Fruit fly (Drosophila melanogaster) whole organism, wandering third instar larva: ENCODE results near the gene Mettl14.

ENCODE experiments used
- Abd-B ChIP-seq: fragments of >200 bp; optimal IDR thresholded peaks from 2 replicates; lab custom pipeline; 2017; ENCODE audit warnings: missing biosample characterization, missing genetic modification characterization
- CG9705 ChIP-seq: fragments of 200-800 bp; sonication (Bioruptor generic); optimal IDR thresholded peaks from 2 replicates; lab custom pipeline; 2018; ENCODE audit warnings: missing biosample characterization, mild to moderate bottlenecking, missing genetic modification characterization
- Dfd ChIP-seq: fragments of >200 bp; optimal IDR thresholded peaks from 2 replicates; lab custom pipeline; 2017; ENCODE audit warnings: missing biosample characterization, missing genetic modification characterization
- Dif ChIP-seq: fragments of 200-275, 200-300 bp; sonication (Bioruptor generic); optimal IDR thresholded peaks from 2 replicates; lab custom pipeline; 2018; ENCODE audit warnings: missing biosample characterization, missing genetic modification characterization; ENCODE audit not compliant: partially characterized antibody
- GATAd ChIP-seq: sonication (Bioruptor generic); optimal IDR thresholded peaks from 2 replicates; lab custom pipeline; 2016; ENCODE audit warnings: missing biosample characterization, missing genetic modification characterization
- HLH106 ChIP-seq: fragments of 200-800 bp; optimal IDR thresholded peaks from 3 replicates; lab custom pipeline; 2019; ENCODE audit warnings: missing biosample characterization, mild to moderate bottlenecking, missing genetic modification characterization, moderate library complexity
- Hr78 ChIP-seq: fragments of >200 bp; optimal IDR thresholded peaks from 2 replicates; lab custom pipeline; 2017; ENCODE audit warnings: missing biosample characterization, missing genetic modification characterization
- Jra ChIP-seq: sonication (Bioruptor generic); optimal IDR thresholded peaks from 2 replicates; lab custom pipeline; 2016; ENCODE audit warnings: missing biosample characterization, missing genetic modification characterization
- Mio ChIP-seq: sonication (Bioruptor generic); optimal IDR thresholded peaks from 2 replicates; lab custom pipeline; 2016; ENCODE audit warnings: missing biosample characterization, missing genetic modification characterization
- Myc ChIP-seq: fragments of >200 bp; optimal IDR thresholded peaks from 2 replicates; lab custom pipeline; 2017
- OdsH ChIP-seq: fragments of 200-800 bp; sonication (Bioruptor generic); optimal IDR thresholded peaks from 2 replicates; lab custom pipeline; 2016; ENCODE audit warnings: missing biosample characterization, mild to moderate bottlenecking, missing genetic modification characterization
- Rel ChIP-seq, 2 experiments: fragments of 200-800 bp; sonication (Bioruptor generic) in 1 of 2; optimal IDR thresholded peaks; 2 replicates in 1 of 2; 3 replicates in 1 of 2; lab custom pipeline; 2016 to 2019; ENCODE audit warnings: mild to moderate bottlenecking in 2 of 2, missing biosample characterization in 2 of 2, missing genetic modification characterization in 2 of 2, moderate library complexity in 1 of 2
- Sp1 ChIP-seq: fragments of 200-800 bp; sonication (Bioruptor generic); optimal IDR thresholded peaks from 3 replicates; lab custom pipeline; 2019; ENCODE audit warnings: missing biosample characterization, mild to moderate bottlenecking, missing genetic modification characterization, moderate library complexity
- Vsx2 ChIP-seq: fragments of 200-300, 225-300 bp; sonication (Bioruptor generic); optimal IDR thresholded peaks from 2 replicates; lab custom pipeline; 2018; ENCODE audit warnings: missing biosample characterization, missing genetic modification characterization; ENCODE audit not compliant: partially characterized antibody
- br ChIP-seq: fragments of 200-800 bp; sonication (Bioruptor generic); optimal IDR thresholded peaks from 2 replicates; lab custom pipeline; 2016; ENCODE audit warnings: missing biosample characterization, missing genetic modification characterization
- brk ChIP-seq: fragments of 200-800 bp; sonication (Bioruptor generic); optimal IDR thresholded peaks from 2 replicates; lab custom pipeline; 2016; ENCODE audit warnings: missing biosample characterization, mild to moderate bottlenecking, missing genetic modification characterization
- dl ChIP-seq, 2 experiments: fragments of 175-275, 200-275 bp in 1 of 2; fragments of 200-275 bp in 1 of 2; sonication (Bioruptor generic); optimal IDR thresholded peaks; lab custom pipeline; 2018; ENCODE audit warnings: mild to moderate bottlenecking in 2 of 2, missing biosample characterization in 2 of 2, missing genetic modification characterization in 2 of 2, moderate library complexity in 2 of 2; ENCODE audit not compliant: partially characterized antibody in 2 of 2, insufficient read depth in 1 of 2
- dmrt93B ChIP-seq: fragments of 200-800 bp; sonication (Bioruptor generic); optimal IDR thresholded peaks from 2 replicates; lab custom pipeline; 2018; ENCODE audit warnings: missing biosample characterization, mild to moderate bottlenecking, missing genetic modification characterization
- dsf ChIP-seq: sonication (Bioruptor generic); optimal IDR thresholded peaks from 2 replicates; lab custom pipeline; 2016; ENCODE audit warnings: missing biosample characterization, missing genetic modification characterization, borderline replicate concordance
- foxo ChIP-seq, 2 experiments: fragments of 200-800 bp; sonication (Bioruptor generic); optimal IDR thresholded peaks; 2 replicates in 1 of 2; 3 replicates in 1 of 2; lab custom pipeline; 2016 to 2017; ENCODE audit warnings: missing biosample characterization in 2 of 2, missing genetic modification characterization in 2 of 2
- fru ChIP-seq: fragments of 200-800 bp; sonication (Bioruptor generic); optimal IDR thresholded peaks from 3 replicates; lab custom pipeline; 2016; ENCODE audit warnings: missing biosample characterization, mild to moderate bottlenecking, missing genetic modification characterization
- h ChIP-seq: fragments of 200-800 bp; sonication (Bioruptor generic); optimal IDR thresholded peaks from 3 replicates; lab custom pipeline; 2016; ENCODE audit warnings: missing biosample characterization, mild to moderate bottlenecking, missing genetic modification characterization
- jim ChIP-seq: fragments of 175-275, 200-325 bp; sonication (Bioruptor generic); optimal IDR thresholded peaks from 2 replicates; lab custom pipeline; 2016; ENCODE audit warnings: missing biosample characterization, mild to moderate bottlenecking, missing genetic modification characterization
- lola ChIP-seq: fragments of >200 bp; optimal IDR thresholded peaks from 2 replicates; lab custom pipeline; 2017; ENCODE audit warnings: missing biosample characterization, missing genetic modification characterization
- psq ChIP-seq: fragments of 200-800 bp; sonication (Bioruptor generic); optimal IDR thresholded peaks from 3 replicates; lab custom pipeline; 2017; ENCODE audit warnings: missing biosample characterization, mild to moderate bottlenecking, missing genetic modification characterization, moderate library complexity
- sage ChIP-seq: fragments of 200-800 bp; sonication (Bioruptor generic); optimal IDR thresholded peaks from 2 replicates; lab custom pipeline; 2016; ENCODE audit warnings: missing biosample characterization, mild to moderate bottlenecking, missing genetic modification characterization
- sv ChIP-seq: fragments of 200-800 bp; sonication (Bioruptor generic); optimal IDR thresholded peaks from 3 replicates; lab custom pipeline; 2016; ENCODE audit warnings: missing biosample characterization, missing genetic modification characterization

Mettl14 gene

DNA sequence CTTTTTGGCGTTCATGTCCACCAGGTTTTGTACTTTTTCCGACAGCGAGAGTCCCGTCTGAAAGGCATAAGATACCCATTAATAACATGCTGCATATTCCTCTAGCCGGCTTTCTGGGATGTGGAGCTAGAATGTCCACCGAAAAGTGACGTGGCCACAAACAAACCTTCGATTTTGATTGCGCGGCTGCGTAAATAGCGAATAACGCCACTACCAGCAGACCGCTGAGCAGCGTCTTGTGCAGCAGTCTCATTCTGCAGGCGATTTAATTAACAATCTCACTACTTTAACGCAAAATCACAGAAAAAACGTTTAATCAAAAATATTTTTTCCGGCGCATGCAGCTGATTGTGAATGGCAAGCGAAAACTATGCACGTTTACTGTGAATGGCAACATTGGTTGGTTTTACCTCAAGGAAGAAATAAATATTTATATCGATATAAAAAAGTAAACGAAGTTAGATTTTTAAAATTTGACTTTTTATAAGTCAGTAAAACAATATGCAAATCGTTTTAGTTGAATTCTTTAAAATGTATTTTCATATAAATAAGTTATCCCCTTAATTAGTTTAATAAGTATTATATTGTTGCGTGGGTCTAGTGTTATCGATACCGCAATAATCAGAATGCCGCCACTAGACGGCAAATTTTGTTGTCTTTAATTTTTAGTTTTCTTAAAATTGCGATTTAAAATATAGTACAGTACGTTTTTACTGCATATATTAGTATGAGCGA is at the start of gene Mettl14, which contains the start of gene Ostgamma:
TSS of gene Mettl14 (plus strand) at position 611 of the 735 bp plus-strand sequence.
TSS of gene Ostgamma (minus strand) at position 376 of the 735 bp plus-strand sequence.
- peak; percentile 40 for TF ChIP-seq Jra (GFP tag; lab: Kevin White, UChicago)
- TF ChIP-seq OdsH (GFP tag; lab: Kevin White, UChicago) = peak; percentile 24
- peak; percentile 9 for TF ChIP-seq psq (GFP tag; lab: Kevin White, UChicago)
- peak; percentile 29 for TF ChIP-seq dsf
- no peak for TF ChIP-seq Sp1 (GFP tag; lab: Kevin White, UChicago)
- peak; percentile 21 for TF ChIP-seq HLH106 (tag; lab: Kevin White, UChicago)
- peak; percentile 8 for TF ChIP-seq Myc (lab: Kevin White, UChicago)
- TF ChIP-seq sv (GFP tag; lab: Kevin White, UChicago) = peak; percentile 15
- no peak for TF ChIP-seq Rel (GFP tag; optimal IDR thresholded peaks at IDR 0.05; lab: Kevin White, UChicago)
- peak; percentile 46 for TF ChIP-seq Rel (tag; optimal IDR thresholded peaks at IDR 0.05; lab: Kevin White, UChicago)
- TF ChIP-seq Dfd = no peak

- TF ChIP-seq lola (GFP tag; lab: Kevin White, UChicago) (no peak), Vsx2 (GFP tag; lab: Kevin White, UChicago) (no peak), dmrt93B (no peak), Mio (GFP tag; lab: Kevin White, UChicago) (no peak), CG9705 (GFP tag; lab: Kevin White, UChicago) (no peak), h (peak; percentile 33), sv (GFP tag; lab: Kevin White, UChicago) (peak; percentile 8), Sp1 (GFP tag; lab: Kevin White, UChicago) (peak; percentile 42), dl (GFP tag; optimal IDR thresholded peaks at IDR 0.05; lab: Kevin White, UChicago; ENCODE audit: insufficient read depth in 1 of 2, partially characterized antibody in 2 of 2) (no peak), Myc (lab: Kevin White, UChicago) (no peak), HLH106 (tag; lab: Kevin White, UChicago) (no peak), psq (GFP tag; lab: Kevin White, UChicago) (peak; percentile 7), foxo (GFP tag; optimal IDR thresholded peaks at IDR 0.05; lab: Kevin White, UChicago) (peak in 1 of 2 experiments; percentile 41), Dfd (no peak), sage (GFP tag; lab: Kevin White, UChicago) (no peak)
Measured at dm6 chr2L:8266145-8266544, 42.1 kb upstream of the Mettl14 start.

DNA sequence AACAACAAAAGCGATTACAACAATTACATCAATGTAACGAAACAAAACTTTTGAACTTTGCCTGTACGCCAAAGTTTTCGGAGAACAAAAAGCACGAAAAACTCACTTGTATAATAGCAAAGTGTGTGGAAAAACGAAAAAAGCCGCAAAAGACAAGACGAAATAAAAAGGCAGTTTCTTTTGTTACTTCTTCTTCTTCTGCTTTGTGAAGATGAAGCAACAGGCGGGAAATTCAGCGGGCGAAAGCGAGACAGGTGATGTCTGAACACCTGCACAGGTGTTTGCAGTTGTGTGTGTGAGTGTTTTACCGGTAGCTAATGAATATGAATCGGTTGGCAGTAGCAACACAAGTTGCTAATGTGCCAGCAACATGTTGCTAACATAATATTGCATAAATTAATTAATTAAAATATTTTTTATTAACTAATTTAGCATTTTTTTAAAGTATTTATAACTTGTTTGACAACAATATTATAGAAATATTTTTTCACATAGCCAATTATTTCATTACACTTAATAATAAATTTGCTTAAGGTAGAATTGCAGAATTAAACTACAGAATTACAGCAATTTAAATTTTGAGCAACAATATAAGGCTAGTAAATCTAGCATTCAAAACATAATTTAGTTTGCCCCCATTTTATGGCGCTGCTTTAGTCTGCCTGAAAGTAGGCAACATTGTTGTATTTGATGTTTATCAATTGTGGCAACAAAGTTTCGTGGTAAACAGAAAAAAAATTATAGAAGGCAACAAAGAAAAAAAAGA is 41.4 kb upstream of the Mettl14 start:
- no peak for TF ChIP-seq Rel (GFP tag; optimal IDR thresholded peaks at IDR 0.05; lab: Kevin White, UChicago)
- no peak for TF ChIP-seq Rel (tag; optimal IDR thresholded peaks at IDR 0.05; lab: Kevin White, UChicago)
- TF ChIP-seq jim = no peak
- no peak for TF ChIP-seq dsf
- no peak for TF ChIP-seq fru (GFP tag; lab: Kevin White, UChicago)
- TF ChIP-seq Hr78 (GFP tag; lab: Kevin White, UChicago) = no peak
- TF ChIP-seq HLH106 (tag; lab: Kevin White, UChicago) = no peak
- TF ChIP-seq Dfd = no peak
- no peak for TF ChIP-seq Dif (GFP tag; lab: Kevin White, UChicago)
- TF ChIP-seq OdsH (GFP tag; lab: Kevin White, UChicago) = no peak
- no peak for TF ChIP-seq brk (GFP tag; lab: Kevin White, UChicago)
- TF ChIP-seq Myc (lab: Kevin White, UChicago) = no peak
- TF ChIP-seq br (GFP tag; lab: Kevin White, UChicago) = no peak
- no peak for TF ChIP-seq GATAd (GFP tag; lab: Kevin White, UChicago)
- TF ChIP-seq Sp1 (GFP tag; lab: Kevin White, UChicago) = no peak
- TF ChIP-seq Vsx2 (GFP tag; lab: Kevin White, UChicago) = no peak
- TF ChIP-seq, all 38 proteins: peak for 0

DNA sequence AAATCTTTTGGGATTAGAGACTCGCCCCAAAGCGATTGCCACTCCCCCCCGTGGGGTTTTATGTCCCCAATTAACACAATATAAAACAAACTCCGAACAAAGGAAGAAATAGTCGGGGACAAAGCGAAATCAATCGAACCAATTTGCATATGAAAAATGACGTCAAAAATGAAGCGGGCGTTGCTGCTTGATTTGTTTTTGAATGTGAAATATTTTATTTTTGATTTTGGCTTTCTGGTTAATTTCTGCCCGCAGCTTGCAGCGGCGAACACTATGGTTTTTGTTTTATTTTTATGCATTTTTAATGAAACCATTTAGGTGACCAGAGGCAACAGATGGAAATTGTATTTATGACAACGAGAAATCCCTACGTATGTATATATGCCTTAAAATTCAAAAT is 39.5 kb upstream of the Mettl14 start:
- TF ChIP-seq Hr78 (GFP tag; lab: Kevin White, UChicago) = no peak
- no peak for TF ChIP-seq sv (GFP tag; lab: Kevin White, UChicago)
- no peak for TF ChIP-seq h
- TF ChIP-seq OdsH (GFP tag; lab: Kevin White, UChicago) = no peak
- TF ChIP-seq Sp1 (GFP tag; lab: Kevin White, UChicago) = no peak
- TF ChIP-seq Abd-B = no peak
